Worm (Caenorhabditis elegans) whole organism, L3 larva: ENCODE results near the gene F20A1.6.
"Not testable (repeated sequence)": the region's sequence is repeated elsewhere in the genome, so short reads cannot be mapped to it uniquely, and the experiment has no call there.

ENCODE experiments used
- ama-1 ChIP-seq: fragments of 150-350 bp; optimal IDR thresholded peaks from 2 replicates; lab custom pipeline; 2018
- ceh-28 ChIP-seq: fragments of 150-350 bp; optimal IDR thresholded peaks from 2 replicates; lab custom pipeline; 2014; ENCODE audit warnings: missing biosample characterization, missing genetic modification reagents, missing genetic modification characterization
- ceh-82 ChIP-seq: fragments of 150-350 bp; optimal IDR thresholded peaks from 2 replicates; lab custom pipeline; 2014; ENCODE audit warnings: missing biosample characterization, missing genetic modification characterization
- daf-12 ChIP-seq: fragments of 150-350 bp; optimal IDR thresholded peaks from 2 replicates; lab custom pipeline; 2014; ENCODE audit warnings: missing biosample characterization, missing genetic modification reagents, missing genetic modification characterization
- egl-27 ChIP-seq: sonication (generic microtip); optimal IDR thresholded peaks from 4 replicates; lab custom pipeline; 2017; ENCODE audit warnings: missing biosample characterization, missing genetic modification reagents, missing genetic modification characterization
- egl-5 ChIP-seq: fragments of 150-350 bp; optimal IDR thresholded peaks from 2 replicates; lab custom pipeline; 2017; ENCODE audit warnings: missing biosample characterization, missing genetic modification reagents, missing genetic modification characterization, inconsistent platforms
- elt-1 ChIP-seq: fragments of 150-350 bp; optimal IDR thresholded peaks from 2 replicates; lab custom pipeline; 2014; ENCODE audit warnings: missing biosample characterization, missing genetic modification characterization
- elt-2 ChIP-seq: sonication (generic microtip); optimal IDR thresholded peaks from 2 replicates; lab custom pipeline; 2016; ENCODE audit warnings: missing genetic modification reagents, mild to moderate bottlenecking, missing genetic modification characterization, missing compliant biosample characterization
- eor-1 ChIP-seq, 2 experiments: fragments of 150-350 bp; optimal IDR thresholded peaks; 2 replicates each; lab custom pipeline; 2014 to 2018; ENCODE audit warnings: missing biosample characterization in 2 of 2, missing genetic modification characterization in 2 of 2
- fkh-10 ChIP-seq: sonication (generic microtip); optimal IDR thresholded peaks from 2 replicates; lab custom pipeline; 2017; ENCODE audit warnings: missing biosample characterization, missing genetic modification reagents, missing genetic modification characterization
- fkh-2 ChIP-seq: fragments of 150-350 bp; optimal IDR thresholded peaks from 2 replicates; lab custom pipeline; 2014; ENCODE audit warnings: missing biosample characterization, missing genetic modification reagents, missing genetic modification characterization
- hmg-11 ChIP-seq: sonication (generic microtip); optimal IDR thresholded peaks from 2 replicates; lab custom pipeline; 2016; ENCODE audit warnings: missing genetic modification characterization, missing compliant biosample characterization
- lsy-12 ChIP-seq: sonication (generic microtip); optimal IDR thresholded peaks from 2 replicates; lab custom pipeline; 2016; ENCODE audit warnings: mild to moderate bottlenecking, missing genetic modification characterization, missing compliant biosample characterization
- nhr-11 ChIP-seq: fragments of 150-350 bp; optimal IDR thresholded peaks from 2 replicates; lab custom pipeline; 2014; ENCODE audit warnings: missing biosample characterization, missing genetic modification characterization
- nhr-12 ChIP-seq: fragments of 150-350 bp; optimal IDR thresholded peaks from 2 replicates; lab custom pipeline; 2014; ENCODE audit warnings: missing biosample characterization, missing genetic modification characterization
- nhr-23 ChIP-seq: fragments of 150-350 bp; optimal IDR thresholded peaks from 2 replicates; lab custom pipeline; 2014; ENCODE audit warnings: missing biosample characterization, missing genetic modification reagents, missing genetic modification characterization
- nhr-237 ChIP-seq: fragments of 150-350 bp; optimal IDR thresholded peaks from 2 replicates; lab custom pipeline; 2014; ENCODE audit warnings: missing biosample characterization, missing genetic modification characterization
- nhr-25 ChIP-seq: sonication (generic microtip); optimal IDR thresholded peaks from 2 replicates; lab custom pipeline; 2017; ENCODE audit warnings: missing biosample characterization, missing genetic modification characterization
- nhr-28 ChIP-seq: fragments of 150-350 bp; optimal IDR thresholded peaks from 2 replicates; lab custom pipeline; 2014; ENCODE audit warnings: missing biosample characterization, missing genetic modification characterization
- nhr-77 ChIP-seq: fragments of 150-350 bp; optimal IDR thresholded peaks from 2 replicates; lab custom pipeline; 2014; ENCODE audit warnings: missing biosample characterization, missing genetic modification characterization
- pqm-1 ChIP-seq: fragments of 150-350 bp; optimal IDR thresholded peaks from 2 replicates; lab custom pipeline; 2017; ENCODE audit warnings: missing biosample characterization, missing genetic modification characterization, inconsistent platforms
- skn-1 ChIP-seq: fragments of 150-350 bp; optimal IDR thresholded peaks from 2 replicates; lab custom pipeline; 2014; ENCODE audit warnings: missing biosample characterization, missing genetic modification characterization
- snpc-4 ChIP-seq: fragments of 150-350 bp; optimal IDR thresholded peaks from 2 replicates; lab custom pipeline; 2014; ENCODE audit warnings: missing biosample characterization, missing genetic modification characterization
- tbx-2 ChIP-seq: sonication (generic microtip); optimal IDR thresholded peaks from 2 replicates; lab custom pipeline; 2016; ENCODE audit warnings: mild to moderate bottlenecking, missing genetic modification characterization, missing compliant biosample characterization
- unc-39 ChIP-seq: sonication (generic microtip); optimal IDR thresholded peaks from 4 replicates; lab custom pipeline; 2017; ENCODE audit warnings: missing biosample characterization, missing genetic modification characterization
- unc-62 ChIP-seq: fragments of 150-350 bp; sonication (generic microtip); optimal IDR thresholded peaks from 4 replicates; lab custom pipeline; 2014; ENCODE audit warnings: missing biosample characterization, missing genetic modification reagents, missing genetic modification characterization
- zag-1 ChIP-seq: fragments of 150-350 bp; optimal IDR thresholded peaks from 2 replicates; lab custom pipeline; 2014; ENCODE audit warnings: missing biosample characterization, missing genetic modification characterization
- ztf-4 ChIP-seq: fragments of 150-350 bp; optimal IDR thresholded peaks from 2 replicates; lab custom pipeline; 2014; ENCODE audit warnings: missing biosample characterization, missing genetic modification characterization

F20A1.6 gene

DNA sequence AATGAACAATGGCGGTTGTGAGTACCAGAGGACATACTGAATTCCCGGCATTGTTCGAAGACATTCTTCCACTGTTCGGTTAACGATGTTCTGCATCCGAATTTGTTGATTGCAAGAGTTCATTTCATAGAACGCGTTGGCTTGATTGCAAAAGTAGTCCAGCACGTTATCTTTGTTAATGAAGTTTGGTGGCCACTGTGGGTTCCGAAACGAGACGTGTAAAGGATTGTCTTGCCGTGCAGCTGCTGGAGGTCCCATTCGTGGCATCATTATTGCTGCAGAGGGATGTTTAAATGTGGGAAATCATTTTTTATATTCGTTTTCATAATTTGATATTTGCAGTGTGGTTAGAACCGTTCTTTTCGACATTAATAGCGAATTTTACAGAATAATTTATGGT lies 32.4 kb upstream of the F20A1.6 start, which contains the start of gene mdt-6:
mdt-6 (minus strand) TSS at position 275 of the 400 bp plus-strand sequence.
- TF ChIP-seq daf-12 (tag; lab: Kevin White, UChicago) (no peak), ama-1 (lab: Kevin White, UChicago) (peak; percentile 51), hmg-11 (tag; lab: Kevin White, UChicago) (no peak)
- TF ChIP-seq, all 47 proteins: peak for 1

DNA sequence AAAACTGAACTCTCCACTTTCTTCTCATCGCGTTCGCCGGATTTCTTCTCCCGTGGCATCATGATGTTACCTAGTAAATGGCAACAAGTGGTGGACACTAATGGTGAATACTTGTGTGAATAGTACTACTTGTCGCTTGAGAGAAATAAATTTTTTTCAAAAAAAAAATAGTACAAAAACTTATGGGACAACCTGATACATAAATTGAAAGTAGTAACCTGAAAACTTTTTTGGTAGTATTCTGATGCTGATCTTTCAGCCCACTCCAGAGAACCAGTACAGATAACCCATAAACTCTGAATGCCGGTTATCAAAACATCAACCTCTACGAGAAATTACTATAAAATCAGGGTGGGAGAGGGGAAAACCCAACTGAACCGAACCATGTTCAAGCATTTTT lies 30.8 kb upstream of the F20A1.6 start, which contains the start of gene Y57E12AL.2:
Y57E12AL.2 (plus strand) TSS at position 301 of the 400 bp plus-strand sequence.
- not testable (repeated sequence) for TF ChIP-seq ceh-82, pqm-1, hmg-11 (tag; lab: Kevin White, UChicago)

DNA sequence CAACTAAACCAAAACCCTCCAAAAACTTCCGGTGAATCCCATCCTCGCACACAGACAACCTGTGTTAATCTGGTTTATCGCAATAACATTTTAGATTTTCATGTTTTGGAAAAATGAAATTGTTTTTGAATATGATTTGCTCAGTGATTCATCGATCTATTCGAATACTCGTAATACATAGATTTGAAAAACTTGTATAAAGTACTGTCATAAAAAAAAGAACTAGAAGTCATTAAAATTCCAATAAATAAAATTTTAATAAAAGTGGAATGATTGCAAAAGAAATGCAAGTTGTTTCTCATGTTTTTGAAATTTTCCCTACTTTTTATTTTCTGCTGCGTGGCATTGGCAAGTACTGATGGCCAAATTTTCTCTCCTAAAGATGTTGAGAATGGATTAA lies 27.6 kb upstream of the F20A1.6 start, which contains the start of gene spig-8:
spig-8 (plus strand) TSS at position 301 of the 400 bp plus-strand sequence.
- TF ChIP-seq nhr-25, result no peak
- no peak for TF ChIP-seq snpc-4 (tag; lab: Kevin White, UChicago)
- TF ChIP-seq nhr-77 (tag; lab: Kevin White, UChicago), result no peak

DNA sequence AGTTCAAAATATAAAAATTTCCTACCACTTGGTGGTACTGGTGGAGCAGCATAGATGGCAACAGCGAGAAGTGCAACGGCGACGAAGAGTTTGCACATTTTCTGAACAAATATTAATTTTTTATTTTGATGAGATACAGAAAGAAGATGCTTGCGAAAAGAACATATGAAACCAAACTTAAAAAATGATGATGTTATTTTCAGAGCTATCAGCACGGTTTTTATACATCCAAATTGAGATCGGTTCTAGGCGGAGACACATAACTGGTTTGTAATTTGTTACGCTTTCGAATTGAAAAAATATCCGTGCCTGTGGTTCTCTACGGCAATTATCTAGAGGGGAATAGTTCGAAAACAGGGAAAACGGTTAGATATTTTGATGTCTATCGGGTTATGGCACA lies 26.1 kb upstream of the F20A1.6 start, which contains the start of gene txt-17:
txt-17 (minus strand) TSS at position 101 of the 400 bp plus-strand sequence.
- no peak for TF ChIP-seq egl-27 (tag; lab: Kevin White, UChicago)
- TF ChIP-seq nhr-28 (tag; lab: Kevin White, UChicago), result no peak
- no peak for TF ChIP-seq tbx-2 (tag; lab: Kevin White, UChicago)
- TF ChIP-seq, all 47 proteins: peak for 0

DNA sequence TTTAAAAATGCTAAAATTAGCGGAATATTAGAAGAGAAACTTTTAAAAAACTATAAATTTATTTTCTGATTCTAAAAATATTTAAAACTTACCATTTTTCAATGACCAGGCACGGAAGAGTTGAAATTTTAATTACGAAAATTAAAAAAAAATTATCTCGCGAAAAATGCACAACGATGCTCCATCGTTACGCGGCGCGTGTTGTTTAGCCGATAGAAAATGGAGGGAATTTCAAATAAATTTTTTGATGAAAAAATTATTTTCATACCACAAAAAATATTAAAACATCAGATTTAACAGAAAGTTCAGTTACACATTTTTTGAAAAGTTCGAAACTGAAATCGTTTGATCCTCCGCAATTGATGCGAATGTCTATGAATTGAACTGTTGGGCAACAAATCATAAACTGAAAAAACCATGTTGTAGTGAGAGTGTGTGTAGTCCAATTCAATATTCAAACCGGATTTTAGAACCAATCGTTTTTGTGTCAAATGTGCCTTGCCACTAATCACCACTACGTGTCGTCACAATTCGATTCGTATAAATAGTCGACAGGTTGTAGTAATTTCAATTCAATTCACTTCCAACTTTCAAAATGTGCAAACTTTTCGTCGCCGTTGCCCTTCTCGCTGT lies 24.3 kb upstream of the F20A1.6 start, which contains the start of the genes tofu-2 and spig-1:
tofu-2 (minus strand) TSS at position 116 of the 633 bp plus-strand sequence.
spig-1 (plus strand) TSS at position 583 of the 633 bp plus-strand sequence.
- TF ChIP-seq elt-2 (tag; lab: Kevin White, UChicago) (no peak), elt-1 (tag; lab: Kevin White, UChicago) (no peak), fkh-10 (GFP tag; lab: Kevin White, UChicago) (no peak), unc-39 (tag; lab: Kevin White, UChicago) (no peak), ceh-28 (tag; lab: Kevin White, UChicago) (no peak)
- TF ChIP-seq, all 47 proteins: peak for 0

DNA sequence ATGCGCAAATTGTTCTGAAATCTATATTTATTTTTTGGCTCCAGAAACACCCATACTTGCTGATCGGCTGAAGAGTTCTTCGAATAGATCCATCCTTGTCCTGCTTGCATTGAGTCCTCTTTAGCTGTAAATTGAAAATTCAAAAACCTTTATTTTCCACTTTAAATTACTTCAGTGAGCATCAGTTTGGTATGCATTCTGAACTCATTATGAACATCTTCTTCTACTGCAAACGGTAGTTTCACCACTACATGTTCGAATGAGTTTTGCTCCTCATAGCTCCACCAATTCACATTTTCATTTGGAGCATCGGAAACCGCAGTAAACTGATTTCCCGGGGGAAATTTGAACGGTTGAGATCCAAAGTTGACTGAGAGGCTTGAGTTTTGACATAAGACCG lies 23.2 kb upstream of the F20A1.6 start:
- TF ChIP-seq zag-1 (tag; lab: Kevin White, UChicago) (no peak), nhr-11 (tag; lab: Kevin White, UChicago) (no peak), nhr-237 (tag; lab: Kevin White, UChicago) (no peak), elt-1 (tag; lab: Kevin White, UChicago) (no peak), ztf-4 (tag; lab: Kevin White, UChicago) (no peak), unc-62 (GFP tag; lab: Kevin White, UChicago) (no peak), nhr-12 (no peak), fkh-2 (tag; lab: Kevin White, UChicago) (no peak), daf-12 (tag; lab: Kevin White, UChicago) (no peak)
- TF ChIP-seq, all 47 proteins: peak for 0

DNA sequence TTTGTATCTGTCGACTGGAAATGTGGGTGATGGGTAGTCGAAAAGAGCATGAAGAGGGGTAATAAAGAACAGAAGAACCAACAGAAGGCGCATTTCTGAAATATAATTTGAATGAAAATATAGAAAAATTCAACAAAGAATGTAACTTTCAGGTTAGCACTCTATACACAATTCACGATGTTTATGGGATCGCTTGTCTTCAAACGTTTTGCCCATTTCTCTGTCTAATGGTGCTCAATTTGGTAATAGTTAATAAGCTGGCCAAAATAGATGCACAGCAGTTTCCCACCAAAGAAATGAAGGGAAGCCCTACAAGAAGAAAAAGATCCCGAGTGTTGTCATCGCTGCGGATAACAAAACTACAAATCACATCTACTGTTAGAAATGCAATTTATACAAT lies 20.6 kb upstream of the F20A1.6 start, which contains the start of gene F20A1.8:
F20A1.8 (minus strand) TSS at position 101 of the 400 bp plus-strand sequence.
- TF ChIP-seq skn-1 (no peak), snpc-4 (tag; lab: Kevin White, UChicago) (no peak), nhr-28 (tag; lab: Kevin White, UChicago) (no peak), lsy-12 (tag; lab: Kevin White, UChicago) (no peak), eor-1 (tag; optimal IDR thresholded peaks at IDR 0.05; lab: Kevin White, UChicago) (no peak), fkh-2 (tag; lab: Kevin White, UChicago) (no peak)
- TF ChIP-seq, all 47 proteins: peak for 0

DNA sequence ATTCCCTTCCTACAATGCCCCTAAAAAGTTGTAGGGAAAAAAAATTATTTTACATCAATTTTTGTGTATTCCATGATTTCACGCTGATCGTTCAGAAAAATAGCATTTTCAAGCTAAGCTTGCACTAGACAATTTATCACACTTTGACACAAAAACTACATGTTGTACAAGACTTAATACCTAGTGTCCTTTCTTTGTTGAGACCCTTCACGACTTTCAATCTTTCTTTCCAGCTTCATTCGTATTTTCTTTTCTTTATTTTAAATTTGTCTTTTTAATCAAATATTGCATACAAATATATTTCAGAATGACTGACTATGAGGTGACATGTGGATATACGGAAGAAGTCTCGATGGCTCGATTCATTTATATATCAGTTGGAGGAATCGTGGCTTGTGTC lies 19.1 kb upstream of the F20A1.6 start, which contains the start of gene F20A1.2:
F20A1.2 (plus strand) TSS at position 301 of the 400 bp plus-strand sequence.
- no peak for TF ChIP-seq hmg-11 (tag; lab: Kevin White, UChicago)
- no peak for TF ChIP-seq nhr-23
- TF ChIP-seq nhr-25, result no peak
- no peak for TF ChIP-seq nhr-12
- TF ChIP-seq ztf-4 (tag; lab: Kevin White, UChicago), result no peak
- no peak for TF ChIP-seq egl-5
- TF ChIP-seq, all 47 proteins: peak for 0
